Worm (Caenorhabditis elegans) whole organism, dauer: ENCODE data around the gene ptl-1.

Experiments
- unc-62 ChIP-seq: sonication (generic microtip); optimal IDR thresholded peaks from 2 replicates; lab custom pipeline; 2017; ENCODE audit warnings: missing biosample characterization, missing genetic modification reagents, missing genetic modification characterization

ptl-1 gene

ce11 chrIII:775443-775842 lies 10.5 kb downstream of the ptl-1 start:
- no peak for TF ChIP-seq unc-62 (GFP tag; lab: Kevin White, UChicago)

DNA sequence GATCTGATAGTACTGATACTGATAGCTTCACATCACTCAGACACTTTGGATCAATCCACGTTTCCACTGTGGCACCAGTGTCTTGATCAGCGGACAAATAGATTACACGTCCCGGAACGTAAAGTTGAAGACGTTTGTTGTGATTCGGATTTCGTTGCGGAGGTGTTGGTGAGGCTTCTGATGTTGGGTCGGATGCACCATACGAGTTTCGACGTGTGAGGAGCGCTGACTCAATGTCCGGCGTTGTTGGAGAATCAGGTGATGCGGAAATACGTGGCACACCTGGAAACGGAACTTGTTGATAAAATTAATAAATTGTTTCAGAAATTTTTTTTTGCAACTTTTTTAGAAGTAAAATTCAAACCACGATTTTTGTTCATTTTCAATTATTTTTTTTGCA lies 13.8 kb downstream of the ptl-1 start, which contains the start of gene alh-11:
Gene alh-11, minus strand, starts transcription at position 101 of the 400 bp plus-strand sequence.
- no peak for TF ChIP-seq unc-62 (GFP tag; lab: Kevin White, UChicago)

DNA sequence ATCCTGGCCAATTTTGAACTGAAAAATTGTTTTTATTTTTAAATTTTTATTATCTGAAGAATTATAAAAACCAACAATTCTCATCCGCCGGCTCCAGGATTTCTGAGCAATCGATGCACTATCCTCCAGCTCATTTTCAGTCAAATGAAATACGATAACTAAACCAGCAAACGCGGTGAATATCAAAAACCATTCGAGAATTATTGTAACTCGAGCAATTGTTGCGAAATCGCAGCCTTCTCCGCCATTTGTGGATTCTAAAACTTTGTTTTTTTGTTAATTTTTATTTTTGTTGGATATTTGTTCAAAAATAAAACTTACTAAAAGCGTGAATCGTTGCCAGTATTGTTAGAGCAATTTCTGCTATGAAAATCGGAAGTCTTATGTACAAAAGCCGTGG lies 17.5 kb downstream of the ptl-1 start:
- no peak for TF ChIP-seq unc-62 (GFP tag; lab: Kevin White, UChicago)

ce11 chrIII:783254-783753 lies 18.3 kb downstream of the ptl-1 start, which contains the start of the genes dagl-2 and ppm-1.G:
TSS of gene dagl-2 (minus strand) at chrIII:783305.
TSS of gene ppm-1.G (plus strand) at chrIII:783703.
- no peak for TF ChIP-seq unc-62 (GFP tag; lab: Kevin White, UChicago)

DNA sequence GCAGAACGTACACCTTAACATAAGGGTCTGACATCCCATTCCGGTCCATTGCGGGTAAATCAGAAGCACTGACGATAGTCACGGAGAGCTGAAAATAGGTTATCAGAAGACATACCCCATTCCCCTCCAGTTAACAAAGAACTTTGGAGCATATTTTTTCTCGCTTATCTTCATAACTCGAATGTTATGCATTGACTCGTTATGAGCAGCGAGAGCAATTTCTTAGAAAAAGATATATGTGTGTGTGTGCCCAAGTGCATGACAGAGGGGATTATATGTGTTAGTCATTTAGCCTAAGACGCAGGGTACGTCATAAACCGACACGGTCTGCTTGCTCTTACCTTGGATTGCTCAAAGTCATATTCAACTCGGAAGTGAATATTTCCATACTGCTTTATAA lies 24.6 kb downstream of the ptl-1 start:
- no peak for TF ChIP-seq unc-62 (GFP tag; lab: Kevin White, UChicago)

- TF ChIP-seq unc-62 (GFP tag; lab: Kevin White, UChicago) = no peak
These were observed 25.6 kb downstream of the ptl-1 start for ce11 chrIII:790591-790990.

ce11 chrIII:793595-793994 lies 28.6 kb downstream of the ptl-1 start, which contains the start of gene snt-2:
TSS of gene snt-2 (minus strand) at chrIII:793733.
- no peak for TF ChIP-seq unc-62 (GFP tag; lab: Kevin White, UChicago)

DNA sequence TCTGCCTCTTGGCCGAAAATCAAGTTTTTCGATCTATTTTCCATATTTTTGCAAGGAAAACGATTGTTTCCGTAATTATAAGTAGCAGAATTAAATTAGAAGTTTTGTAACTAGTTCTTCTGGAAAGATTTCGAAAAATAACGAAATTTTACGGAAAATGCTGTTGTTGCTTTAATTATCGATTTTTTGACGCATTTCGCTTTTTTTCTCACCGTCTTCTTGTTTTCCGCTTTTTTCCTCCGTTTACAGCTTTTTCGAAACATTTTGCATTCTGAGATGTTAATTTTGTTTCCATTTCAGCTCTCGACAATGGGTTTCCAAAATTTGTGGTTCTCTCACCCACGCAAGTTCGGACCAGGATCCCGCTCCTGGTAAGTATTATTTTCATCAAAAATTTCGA lies 29.0 kb downstream of the ptl-1 start, which contains the start of gene rps-29:
Gene rps-29, plus strand, starts transcription at position 301 of the 400 bp plus-strand sequence.
- no peak for TF ChIP-seq unc-62 (GFP tag; lab: Kevin White, UChicago)

DNA sequence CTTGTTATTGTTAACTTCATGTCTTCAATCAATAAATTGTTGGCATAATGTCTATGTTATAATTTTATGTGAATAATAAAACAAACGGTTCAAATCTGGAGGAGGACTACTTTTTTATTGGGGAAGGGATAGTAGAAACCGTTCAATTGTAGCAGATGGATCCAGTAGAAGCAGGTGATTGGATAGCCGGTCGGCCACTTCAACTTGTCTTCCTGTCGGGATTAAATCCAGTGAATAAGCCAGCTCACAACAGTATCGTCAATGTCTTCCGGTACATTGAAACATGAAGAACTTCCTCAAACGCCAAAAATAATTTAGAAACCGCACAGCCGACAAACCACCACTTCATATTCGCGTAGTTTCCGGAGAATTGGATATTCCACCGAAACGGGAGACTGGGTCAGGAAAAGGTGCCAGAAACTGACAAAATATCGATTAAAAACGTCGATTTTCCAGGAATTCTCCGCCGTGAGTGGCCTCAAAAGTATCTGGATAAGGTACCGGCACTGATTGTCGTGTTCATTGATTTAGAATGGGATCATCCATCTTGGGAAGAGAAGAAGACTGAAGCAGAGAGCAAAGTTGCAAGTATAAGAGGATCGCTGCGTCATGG lies 30.1 kb downstream of the ptl-1 start, which contains the start of gene trpp-11:
Gene trpp-11, plus strand, starts transcription at position 153 of the 613 bp plus-strand sequence.
- TF ChIP-seq unc-62 (GFP tag; lab: Kevin White, UChicago) = no peak

DNA sequence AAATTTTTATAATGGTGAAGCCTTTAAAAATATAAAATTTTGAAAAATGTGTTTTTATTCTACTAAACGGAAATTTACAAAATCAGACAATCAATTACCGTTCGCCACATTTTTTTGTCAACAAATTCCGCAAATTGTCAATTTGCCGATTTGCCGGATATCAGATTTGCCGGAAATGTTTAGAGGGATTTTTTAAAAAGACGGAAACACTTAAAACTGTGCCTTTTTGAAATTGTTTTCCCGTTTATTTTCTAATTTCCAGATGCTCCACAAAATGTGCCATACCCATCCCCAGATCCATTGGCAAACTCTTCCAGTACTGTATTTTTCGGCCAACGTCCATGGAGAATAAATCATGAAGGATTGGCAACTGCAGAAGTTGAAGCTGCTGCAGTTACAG lies 32.5 kb downstream of the ptl-1 start:
- TF ChIP-seq unc-62 (GFP tag; lab: Kevin White, UChicago) = no peak

- no peak for TF ChIP-seq unc-62 (GFP tag; lab: Kevin White, UChicago)
These were observed 37.1 kb downstream of the ptl-1 start for ce11 chrIII:802041-802440.

- no peak for TF ChIP-seq unc-62 (GFP tag; lab: Kevin White, UChicago)
These were observed 46.6 kb downstream of the ptl-1 start, which contains the start of gene daf-7 for ce11 chrIII:811544-811943. TSS of gene daf-7 (plus strand) at chrIII:811844.

DNA sequence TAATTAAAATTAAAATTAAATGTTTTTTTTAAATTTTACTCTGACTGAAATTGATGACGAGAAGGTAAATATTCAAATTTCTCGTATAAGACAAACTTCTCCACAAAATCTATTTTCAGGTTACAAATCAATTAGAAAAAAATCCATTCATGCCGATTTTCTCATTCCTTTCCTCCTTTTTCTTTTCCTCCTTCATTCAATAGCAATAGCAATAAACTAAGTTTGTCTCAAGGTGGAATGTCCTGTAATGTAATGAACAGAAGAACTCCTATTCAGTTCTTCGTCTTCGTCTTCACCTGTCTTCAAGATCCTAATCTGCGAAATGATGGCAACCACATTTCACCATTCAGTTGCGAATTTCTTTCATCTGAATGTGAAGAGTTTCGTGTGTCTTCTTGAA lies 50.9 kb downstream of the ptl-1 start, which contains the start of gene dac-1:
Gene dac-1, plus strand, starts transcription at position 301 of the 400 bp plus-strand sequence.
- no peak for TF ChIP-seq unc-62 (GFP tag; lab: Kevin White, UChicago)

ce11 chrIII:819313-819712 lies 54.3 kb downstream of the ptl-1 start:
- no peak for TF ChIP-seq unc-62 (GFP tag; lab: Kevin White, UChicago)
